Fruit fly (Drosophila melanogaster) whole organism, embryonic: ENCODE measurements around the gene Bicra.

ENCODE experiments used
- Ada2b ChIP-seq: fragments of 200-800 bp; sonication (Bioruptor generic); IDR thresholded peaks from 2 replicates; pipeline ENCODE4 v1.3.6; 2022; ENCODE audit warnings: missing biosample characterization, missing genetic modification characterization
- Awh ChIP-seq: fragments of 200-800 bp; sonication (Bioruptor generic); IDR thresholded peaks from 2 replicates; pipeline ENCODE4, ENCODE4 v1.3.6; 2022; ENCODE audit warnings: missing biosample characterization, missing genetic modification characterization
- CG10147 ChIP-seq: fragments of 200-800 bp; sonication (Bioruptor generic); optimal IDR thresholded peaks from 2 replicates; lab custom pipeline; 2019; ENCODE audit warnings: missing biosample characterization, mild to moderate bottlenecking, missing genetic modification characterization, moderate library complexity
- CG10267 ChIP-seq: fragments of 200-800 bp; sonication (Bioruptor generic); optimal IDR thresholded peaks from 2 replicates; lab custom pipeline; 2018; ENCODE audit warnings: missing biosample characterization, mild to moderate bottlenecking, missing genetic modification characterization, moderate library complexity
- CG10462 ChIP-seq: fragments of 200-800 bp; sonication (Bioruptor generic); optimal IDR thresholded peaks from 2 replicates; lab custom pipeline; 2016; ENCODE audit warnings: missing biosample characterization, missing genetic modification characterization
- CG10543 ChIP-seq: fragments of 200-800 bp; sonication (Bioruptor generic); optimal IDR thresholded peaks from 3 replicates; lab custom pipeline; 2017; ENCODE audit warnings: missing biosample characterization, mild to moderate bottlenecking, missing genetic modification characterization, moderate library complexity
- CG11085 ChIP-seq: fragments of 200-800 bp; sonication (Bioruptor generic); IDR thresholded peaks from 2 replicates; pipeline ENCODE4 v1.3.6; 2022; ENCODE audit warnings: missing biosample characterization, missing genetic modification characterization
- CG11093 ChIP-seq: fragments of 200-800 bp; sonication (Bioruptor generic); IDR thresholded peaks from 3 replicates; pipeline ENCODE4 v1.3.6; 2022; ENCODE audit warnings: missing biosample characterization, missing genetic modification characterization
- CG11560 ChIP-seq: fragments of 200-800 bp; sonication (Bioruptor generic); IDR thresholded peaks from 3 replicates; pipeline ENCODE4 v1.3.6; 2022; ENCODE audit warnings: missing biosample characterization, missing genetic modification characterization
- CG13296 ChIP-seq: fragments of 200-800 bp; sonication (Bioruptor generic); optimal IDR thresholded peaks from 3 replicates; lab custom pipeline; 2018; ENCODE audit warnings: missing biosample characterization, mild to moderate bottlenecking, missing genetic modification characterization
- CG13894 ChIP-seq: fragments of 200-800 bp; sonication (Bioruptor generic); optimal IDR thresholded peaks from 3 replicates; lab custom pipeline; 2018; ENCODE audit warnings: missing biosample characterization, mild to moderate bottlenecking, missing genetic modification characterization, moderate library complexity
- CG14860 ChIP-seq: fragments of 200-800 bp; sonication (Bioruptor generic); IDR thresholded peaks from 3 replicates; pipeline ENCODE4 v1.3.6; 2022; ENCODE audit warnings: missing biosample characterization, missing genetic modification characterization; ENCODE audit not compliant: partially characterized antibody
- CG15011 ChIP-seq: fragments of 200-800 bp; sonication (Bioruptor generic); optimal IDR thresholded peaks from 3 replicates; lab custom pipeline; 2018; ENCODE audit warnings: missing biosample characterization, mild to moderate bottlenecking, missing genetic modification characterization
- CG17829 ChIP-seq: fragments of 200-800 bp; optimal IDR thresholded peaks from 2 replicates; lab custom pipeline; 2019; ENCODE audit warnings: missing biosample characterization, mild to moderate bottlenecking, missing genetic modification characterization, moderate library complexity
- CG18476 ChIP-seq: fragments of 200-800 bp; sonication (Bioruptor generic); optimal IDR thresholded peaks from 2 replicates; lab custom pipeline; 2016; ENCODE audit warnings: missing biosample characterization, mild to moderate bottlenecking, missing genetic modification characterization
- CG2678 ChIP-seq: fragments of 200-800 bp; sonication (Bioruptor generic); optimal IDR thresholded peaks from 3 replicates; lab custom pipeline; 2019; ENCODE audit warnings: missing biosample characterization, mild to moderate bottlenecking, missing genetic modification characterization, moderate library complexity
- CG2712 ChIP-seq: fragments of 200-800 bp; optimal IDR thresholded peaks from 3 replicates; lab custom pipeline; 2019; ENCODE audit warnings: missing biosample characterization, mild to moderate bottlenecking, missing genetic modification characterization, moderate library complexity
- CG31224 ChIP-seq: fragments of 200-800 bp; sonication (Bioruptor generic); IDR thresholded peaks from 2 replicates; pipeline ENCODE4 v1.3.6; 2022; ENCODE audit warnings: missing biosample characterization, missing genetic modification characterization
- CG31388 ChIP-seq: fragments of 200-800 bp; sonication (Bioruptor generic); optimal IDR thresholded peaks from 2 replicates; lab custom pipeline; 2016; ENCODE audit warnings: missing biosample characterization, missing genetic modification characterization
- CG4730 ChIP-seq: fragments of 200-800 bp; sonication (Bioruptor generic); IDR thresholded peaks from 2 replicates; pipeline ENCODE4 v1.3.6; 2022; ENCODE audit warnings: missing biosample characterization, missing genetic modification characterization
- CG6689 ChIP-seq: fragments of 200-800 bp; sonication (Bioruptor generic); IDR thresholded peaks from 2 replicates; pipeline ENCODE4 v1.3.6; 2022; ENCODE audit warnings: missing biosample characterization, missing genetic modification characterization
- CG8359 ChIP-seq: fragments of 200-800 bp; sonication (Bioruptor generic); optimal IDR thresholded peaks from 2 replicates; lab custom pipeline; 2017; ENCODE audit warnings: missing biosample characterization, mild to moderate bottlenecking, missing genetic modification characterization, borderline replicate concordance
- CG8924 ChIP-seq: fragments of 200-800 bp; optimal IDR thresholded peaks from 3 replicates; lab custom pipeline; 2019; ENCODE audit warnings: missing biosample characterization, mild to moderate bottlenecking, missing genetic modification characterization, moderate library complexity
- Dbx ChIP-seq: fragments of 200-800 bp; sonication (Bioruptor generic); IDR thresholded peaks from 3 replicates; pipeline ENCODE4 v1.3.6; 2022; ENCODE audit warnings: missing biosample characterization, missing genetic modification characterization
- E2f1 ChIP-seq: fragments of 200-800 bp; sonication (Bioruptor generic); IDR thresholded peaks from 2 replicates; pipeline ENCODE4 v1.3.6; 2022; ENCODE audit warnings: missing biosample characterization, missing genetic modification characterization
- H15 ChIP-seq: fragments of 200-800 bp; sonication (Bioruptor generic); IDR thresholded peaks from 3 replicates; pipeline ENCODE4 v1.3.6; 2022; ENCODE audit warnings: missing biosample characterization, missing genetic modification characterization
- HmgZ ChIP-seq: fragments of 200-800 bp; sonication (Bioruptor generic); optimal IDR thresholded peaks from 2 replicates; lab custom pipeline; 2018; ENCODE audit warnings: missing biosample characterization, mild to moderate bottlenecking, missing genetic modification characterization
- Hmr ChIP-seq: fragments of 200-800 bp; sonication (Bioruptor generic); optimal IDR thresholded peaks from 3 replicates; lab custom pipeline; 2017; ENCODE audit warnings: mild to moderate bottlenecking, missing biosample characterization, missing genetic modification reagents, missing genetic modification characterization
- Jarid2 ChIP-seq: fragments of 200-800 bp; sonication (Bioruptor generic); optimal IDR thresholded peaks from 3 replicates; lab custom pipeline; 2017; ENCODE audit warnings: mild to moderate bottlenecking, missing biosample characterization, missing genetic modification reagents, missing genetic modification characterization
- NFAT ChIP-seq: fragments of 200-800 bp; sonication (Bioruptor generic); IDR thresholded peaks from 2 replicates; pipeline ENCODE4 v1.3.6; 2022; ENCODE audit warnings: missing biosample characterization, missing genetic modification characterization
- Pdp1 ChIP-seq, 2 experiments: fragments of 200-800 bp; sonication (Bioruptor generic); optimal IDR thresholded peaks; 3 replicates each; lab custom pipeline; 2016; ENCODE audit warnings: missing biosample characterization in 2 of 2, missing genetic modification characterization in 2 of 2, mild to moderate bottlenecking in 1 of 2, moderate library complexity in 1 of 2
- Taf1 ChIP-seq: fragments of 200-800 bp; sonication (Bioruptor generic); IDR thresholded peaks from 2 replicates; pipeline ENCODE4 v1.3.6; 2022; ENCODE audit warnings: missing biosample characterization, missing genetic modification characterization
- YL-1 ChIP-seq: fragments of 200-800 bp; sonication (Bioruptor generic); optimal IDR thresholded peaks from 3 replicates; lab custom pipeline; 2017; ENCODE audit warnings: missing biosample characterization, mild to moderate bottlenecking, missing genetic modification characterization
- abd-A ChIP-seq: fragments of 200-800 bp; sonication (Bioruptor generic); optimal IDR thresholded peaks from 3 replicates; lab custom pipeline; 2019; ENCODE audit warnings: missing biosample characterization, mild to moderate bottlenecking, missing genetic modification characterization, moderate library complexity
- fd96Cb ChIP-seq: fragments of 200-800 bp; sonication (Bioruptor generic); optimal IDR thresholded peaks from 2 replicates; lab custom pipeline; 2018; ENCODE audit warnings: missing biosample characterization, mild to moderate bottlenecking, missing genetic modification characterization, moderate library complexity
- gsb ChIP-seq: fragments of 200-800 bp; sonication (Bioruptor generic); IDR thresholded peaks from 2 replicates; pipeline ENCODE4 v1.3.6; 2022; ENCODE audit warnings: missing biosample characterization, missing genetic modification characterization
- ind ChIP-seq: fragments of 200-800 bp; sonication (Bioruptor generic); optimal IDR thresholded peaks from 3 replicates; lab custom pipeline; 2016; ENCODE audit warnings: missing biosample characterization, missing genetic modification characterization
- onecut ChIP-seq: fragments of 200-800 bp; sonication (Bioruptor generic); IDR thresholded peaks from 2 replicates; pipeline ENCODE4 v1.3.6; 2022; ENCODE audit warnings: missing biosample characterization, missing genetic modification characterization
- pb ChIP-seq: fragments of 200-800 bp; sonication (Bioruptor generic); optimal IDR thresholded peaks from 3 replicates; lab custom pipeline; 2016; ENCODE audit warnings: missing biosample characterization, missing genetic modification characterization
- ranshi ChIP-seq: fragments of 200-800 bp; sonication (Bioruptor generic); IDR thresholded peaks from 2 replicates; pipeline ENCODE4 v1.3.6; 2022; ENCODE audit warnings: missing biosample characterization, missing genetic modification characterization
- sima ChIP-seq: fragments of 200-800 bp; sonication (Bioruptor generic); optimal IDR thresholded peaks from 2 replicates; lab custom pipeline; 2016; ENCODE audit warnings: missing biosample characterization, missing genetic modification characterization
- sisA ChIP-seq: fragments of 200-800 bp; sonication (Bioruptor generic); IDR thresholded peaks from 2 replicates; pipeline ENCODE4 v1.3.6; 2022; ENCODE audit warnings: missing biosample characterization, missing genetic modification characterization
- sna ChIP-seq: fragments of 200-800 bp; sonication (Bioruptor generic); IDR thresholded peaks from 2 replicates; pipeline ENCODE4 v1.3.6; 2022; ENCODE audit warnings: missing biosample characterization, missing genetic modification characterization; ENCODE audit not compliant: partially characterized antibody
- ssp ChIP-seq: fragments of 200-800 bp; sonication (Bioruptor generic); IDR thresholded peaks from 2 replicates; pipeline ENCODE4 v1.3.6; 2022; ENCODE audit warnings: missing biosample characterization, missing genetic modification characterization
- tgo ChIP-seq: fragments of 200-800 bp; sonication (Bioruptor generic); IDR thresholded peaks from 3 replicates; pipeline ENCODE4 v1.3.6; 2022; ENCODE audit warnings: missing biosample characterization, missing genetic modification characterization
- unpg ChIP-seq: fragments of 200-800 bp; sonication (Bioruptor generic); optimal IDR thresholded peaks from 3 replicates; lab custom pipeline; 2018; ENCODE audit warnings: missing biosample characterization, mild to moderate bottlenecking, missing genetic modification characterization, moderate library complexity
- vnd ChIP-seq: fragments of 200-800 bp; sonication (Bioruptor generic); IDR thresholded peaks from 3 replicates; pipeline ENCODE4 v1.3.6; 2022; ENCODE audit warnings: missing biosample characterization, missing genetic modification characterization; ENCODE audit not compliant: partially characterized antibody
- vvl ChIP-seq: fragments of 200-800 bp; sonication (Bioruptor generic); IDR thresholded peaks from 2 replicates; pipeline ENCODE4 v1.3.6; 2022; ENCODE audit warnings: missing biosample characterization, missing genetic modification characterization
- wek ChIP-seq: fragments of 200-800 bp; sonication (Bioruptor generic); optimal IDR thresholded peaks from 3 replicates; lab custom pipeline; 2018; ENCODE audit warnings: missing biosample characterization, mild to moderate bottlenecking, missing genetic modification characterization, moderate library complexity
- yki ChIP-seq: fragments of >200 bp; optimal IDR thresholded peaks from 3 replicates; lab custom pipeline; 2018

The Bicra gene

dm6 chr3R:29089662-29090007, 26.8 kb downstream of the Bicra start (continued):
- TF ChIP-seq CG13894 (no peak), CG6689 (peak; percentile 40; the same call in 1 of the 2 replicates), Jarid2 (GFP tag; lab: Kevin White, UChicago) (peak; percentile 33), CG10543 (peak; percentile 58), ind (GFP tag; lab: Kevin White, UChicago) (peak; percentile 66), Awh (GFP tag; lab: Robert Waterston, UW) (0 out of 2 replicates have a peak, but pooled peaks have one; percentile 53), fd96Cb (tag; lab: Kevin White, UChicago) (peak; percentile 46), CG10147 (peak; percentile 31), CG10462 (GFP tag; lab: Kevin White, UChicago) (no peak), CG13296 (GFP tag; lab: Kevin White, UChicago) (peak; percentile 62), CG11085 (GFP tag; lab: Robert Waterston, UW) (peak; percentile 26; the same call in 1 of the 2 replicates), ranshi (GFP tag; lab: Robert Waterston, UW) (peak; percentile 42; the same call in 1 of the 2 replicates), CG31224 (GFP tag; lab: Robert Waterston, UW) (0 out of 2 replicates have a peak, but pooled peaks have one; percentile 30), yki (no peak), Taf1 (0 out of 2 replicates have a peak, but pooled peaks have one; percentile 23), CG2712 (tag; lab: Kevin White, UChicago) (peak; percentile 45), CG14860 (GFP tag; lab: Robert Waterston, UW) (no peak), NFAT (GFP tag; lab: Robert Waterston, UW) (peak; percentile 28; the same call in 1 of the 2 replicates), wek (no peak), CG10267 (peak; percentile 39), vvl (GFP tag; lab: Robert Waterston, UW) (peak; percentile 51), ssp (GFP tag; lab: Robert Waterston, UW) (peak; percentile 27; the same call in 1 of the 2 replicates), CG15011 (GFP tag; lab: Kevin White, UChicago) (peak; percentile 28), CG2678 (peak; percentile 75), sna (no peak), sisA (GFP tag; lab: Robert Waterston, UW) (peak; percentile 40), unpg (GFP tag; lab: Kevin White, UChicago) (no peak), H15 (GFP tag; lab: Robert Waterston, UW) (0 out of 3 replicates have a peak, but pooled peaks have one; percentile 17), CG31388 (GFP tag; lab: Kevin White, UChicago) (no peak), pb (GFP tag; lab: Kevin White, UChicago) (peak; percentile 8), sima (GFP tag; lab: Kevin White, UChicago) (no peak), onecut (peak; percentile 6; the same call in 1 of the 2 replicates), abd-A (peak; percentile 26), CG18476 (GFP tag; lab: Kevin White, UChicago) (peak; percentile 23), Hmr (peak; percentile 14), vnd (GFP tag; lab: Robert Waterston, UW) (no peak), CG11560 (tag; lab: Robert Waterston, UW) (no peak), tgo (peak; percentile 59; the same call in 2 of the 3 replicates), CG8359 (GFP tag; lab: Kevin White, UChicago) (peak; percentile 4), CG8924 (tag; lab: Kevin White, UChicago) (peak; percentile 30), CG17829 (tag; lab: Kevin White, UChicago) (peak; percentile 63), YL-1 (GFP tag; lab: Kevin White, UChicago) (no peak), Pdp1 (GFP tag; optimal IDR thresholded peaks at IDR 0.05; lab: Kevin White, UChicago) (peak in 1 of 2 experiments; percentile 4), Dbx (GFP tag; lab: Robert Waterston, UW) (0 out of 3 replicates have a peak, but pooled peaks have one; percentile 21), Ada2b (GFP tag; lab: Robert Waterston, UW) (peak; percentile 44; the same call in 1 of the 2 replicates), gsb (GFP tag; lab: Robert Waterston, UW) (peak; percentile 25; the same call in 1 of the 2 replicates), CG11093 (peak; percentile 34; the same call in 1 of the 3 replicates), E2f1 (peak; percentile 36; the same call in 1 of the 2 replicates), CG4730 (GFP tag; lab: Robert Waterston, UW) (peak; percentile 23; the same call in 1 of the 2 replicates), HmgZ (tag; lab: Kevin White, UChicago) (no peak)
